Worm (Caenorhabditis elegans) whole organism, mixed stage, embryonic: ENCODE data around the gene F26G1.11.

ENCODE experiments used
- M03D4.4 ChIP-seq: sonication (generic microtip); optimal IDR thresholded peaks from 2 replicates; lab custom pipeline; 2017; ENCODE audit warnings: mild to moderate bottlenecking, missing genetic modification characterization, missing compliant biosample characterization
- blmp-1 ChIP-seq: fragments of 150-350 bp; optimal IDR thresholded peaks from 2 replicates; lab custom pipeline; 2014; ENCODE audit warnings: missing biosample characterization, missing genetic modification characterization
- ceh-39 ChIP-seq: fragments of 150-350 bp; optimal IDR thresholded peaks from 2 replicates; lab custom pipeline; 2014; ENCODE audit warnings: missing biosample characterization, missing genetic modification characterization
- ceh-43 ChIP-seq: fragments of 200-800 bp; sonication (Bioruptor generic); optimal IDR thresholded peaks from 2 replicates; lab custom pipeline; 2018; ENCODE audit warnings: mild to moderate bottlenecking, missing genetic modification characterization, moderate library complexity, missing compliant biosample characterization
- cnd-1 ChIP-seq: fragments of 200-800 bp; sonication (Bioruptor generic); optimal IDR thresholded peaks from 2 replicates; lab custom pipeline; 2018; ENCODE audit warnings: mild to moderate bottlenecking, missing genetic modification characterization, missing compliant biosample characterization
- drap-1 ChIP-seq: fragments of 200-800 bp; sonication (Bioruptor generic); optimal IDR thresholded peaks from 3 replicates; lab custom pipeline; 2018; ENCODE audit warnings: mild to moderate bottlenecking, missing genetic modification characterization, missing compliant biosample characterization
- elt-1 ChIP-seq: sonication (generic microtip); optimal IDR thresholded peaks from 2 replicates; lab custom pipeline; 2017; ENCODE audit warnings: missing genetic modification characterization, mild to moderate bottlenecking, missing compliant biosample characterization, antibody characterized with exemption, moderate library complexity, borderline replicate concordance; ENCODE audit not compliant: insufficient read depth
- elt-3 ChIP-seq: fragments of 150-350 bp; optimal IDR thresholded peaks from 2 replicates; lab custom pipeline; 2014; ENCODE audit warnings: missing biosample characterization, missing genetic modification characterization
- flh-1 ChIP-seq: fragments of 200-800 bp; sonication (Bioruptor generic); optimal IDR thresholded peaks from 2 replicates; lab custom pipeline; 2018; ENCODE audit warnings: mild to moderate bottlenecking, missing genetic modification characterization, moderate library complexity, missing compliant biosample characterization
- ham-2 ChIP-seq: fragments of 200-800 bp; sonication (Bioruptor generic); optimal IDR thresholded peaks from 2 replicates; lab custom pipeline; 2018; ENCODE audit warnings: mild to moderate bottlenecking, missing genetic modification characterization, missing compliant biosample characterization
- lin-13 ChIP-seq: fragments of 150-350 bp; optimal IDR thresholded peaks from 2 replicates; lab custom pipeline; 2014; ENCODE audit warnings: missing biosample characterization, missing genetic modification characterization
- lin-32 ChIP-seq: fragments of 200-800 bp; sonication (Bioruptor generic); optimal IDR thresholded peaks from 2 replicates; lab custom pipeline; 2018; ENCODE audit warnings: mild to moderate bottlenecking, missing genetic modification characterization, missing compliant biosample characterization
- lsy-2 ChIP-seq: fragments of 150-350 bp; optimal IDR thresholded peaks from 2 replicates; lab custom pipeline; 2014; ENCODE audit warnings: missing biosample characterization, missing genetic modification characterization
- mep-1 ChIP-seq: fragments of 150-350 bp; optimal IDR thresholded peaks from 2 replicates; lab custom pipeline; 2017; ENCODE audit warnings: missing biosample characterization, missing genetic modification reagents, missing genetic modification characterization, inconsistent platforms
- mls-2 ChIP-seq: sonication (generic microtip); optimal IDR thresholded peaks from 2 replicates; lab custom pipeline; 2016; ENCODE audit warnings: mild to moderate bottlenecking, missing genetic modification characterization, moderate library complexity, missing compliant biosample characterization
- nhr-12 ChIP-seq: fragments of 150-350 bp; optimal IDR thresholded peaks from 2 replicates; lab custom pipeline; 2014; ENCODE audit warnings: missing biosample characterization, missing genetic modification characterization
- nhr-2 ChIP-seq: fragments of 150-350 bp; optimal IDR thresholded peaks from 2 replicates; lab custom pipeline; 2014; ENCODE audit warnings: missing biosample characterization, missing genetic modification characterization
- nhr-237 ChIP-seq: fragments of 150-350 bp; optimal IDR thresholded peaks from 2 replicates; lab custom pipeline; 2014; ENCODE audit warnings: missing biosample characterization, missing genetic modification characterization
- nhr-28 ChIP-seq: fragments of 150-350 bp; optimal IDR thresholded peaks from 2 replicates; lab custom pipeline; 2014; ENCODE audit warnings: missing biosample characterization, missing genetic modification characterization
- nhr-76 ChIP-seq: sonication (generic microtip); optimal IDR thresholded peaks from 2 replicates; lab custom pipeline; 2017; ENCODE audit warnings: missing biosample characterization, missing genetic modification characterization
- pha-4 ChIP-seq: fragments of 150-350 bp; optimal IDR thresholded peaks from 2 replicates; lab custom pipeline; 2018; ENCODE audit warnings: missing biosample characterization, missing genetic modification reagents, missing genetic modification characterization
- sem-2 ChIP-seq: fragments of 200-800 bp; sonication (Bioruptor generic); optimal IDR thresholded peaks from 2 replicates; lab custom pipeline; 2018; ENCODE audit warnings: mild to moderate bottlenecking, missing genetic modification characterization, missing compliant biosample characterization
- snpc-4 ChIP-seq: fragments of 150-350 bp; optimal IDR thresholded peaks from 2 replicates; lab custom pipeline; 2014; ENCODE audit warnings: missing biosample characterization, missing genetic modification characterization
- sptf-1 ChIP-seq: sonication (generic microtip); optimal IDR thresholded peaks from 2 replicates; lab custom pipeline; 2017; ENCODE audit warnings: mild to moderate bottlenecking, missing genetic modification characterization, moderate library complexity, missing compliant biosample characterization
- tbx-8 ChIP-seq: fragments of 200-800 bp; sonication (Bioruptor generic); optimal IDR thresholded peaks from 2 replicates; lab custom pipeline; 2018; ENCODE audit warnings: mild to moderate bottlenecking, missing genetic modification characterization, moderate library complexity, missing compliant biosample characterization
- unc-120 ChIP-seq: sonication (generic microtip); optimal IDR thresholded peaks from 2 replicates; lab custom pipeline; 2017; ENCODE audit warnings: missing genetic modification characterization, missing compliant biosample characterization; ENCODE audit not compliant: poor library complexity, severe bottlenecking
- unc-39 ChIP-seq: fragments of 150-350 bp; optimal IDR thresholded peaks from 2 replicates; lab custom pipeline; 2014; ENCODE audit warnings: missing biosample characterization, missing genetic modification characterization
- zip-8 ChIP-seq: fragments of 150-350 bp; optimal IDR thresholded peaks from 2 replicates; lab custom pipeline; 2014; ENCODE audit warnings: missing biosample characterization, missing genetic modification characterization

F26G1.11 gene

DNA sequence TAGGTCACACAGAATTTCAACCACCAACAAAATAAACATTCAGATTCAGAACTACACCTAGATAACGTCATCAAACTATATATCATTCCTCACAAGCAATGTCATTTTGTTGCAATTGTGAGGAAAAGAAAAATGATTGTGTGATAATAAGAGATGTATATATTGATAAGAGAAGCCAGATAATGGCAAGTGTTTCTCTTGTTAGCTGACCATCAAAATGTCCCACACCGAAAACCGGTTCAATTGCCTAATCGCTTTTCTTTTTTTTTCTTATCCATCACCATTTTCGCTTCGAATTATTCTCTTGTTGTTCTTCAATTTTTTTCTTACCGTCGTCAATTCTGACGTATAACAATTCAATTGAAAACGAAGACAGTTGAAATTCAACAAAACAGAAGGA lies 4.5 kb upstream of the F26G1.11 start:
- TF ChIP-seq cnd-1 (tag; lab: Kevin White, UChicago), result no peak
- TF ChIP-seq M03D4.4 (tag; lab: Kevin White, UChicago), result no peak
- TF ChIP-seq nhr-76 (tag; lab: Kevin White, UChicago), result no peak
- TF ChIP-seq unc-39 (tag; lab: Kevin White, UChicago), result no peak
- no peak for TF ChIP-seq nhr-12 (tag; lab: Kevin White, UChicago)
- TF ChIP-seq lin-32 (GFP tag; lab: Kevin White, UChicago), result no peak
- TF ChIP-seq, all 35 proteins: peak for 0

DNA sequence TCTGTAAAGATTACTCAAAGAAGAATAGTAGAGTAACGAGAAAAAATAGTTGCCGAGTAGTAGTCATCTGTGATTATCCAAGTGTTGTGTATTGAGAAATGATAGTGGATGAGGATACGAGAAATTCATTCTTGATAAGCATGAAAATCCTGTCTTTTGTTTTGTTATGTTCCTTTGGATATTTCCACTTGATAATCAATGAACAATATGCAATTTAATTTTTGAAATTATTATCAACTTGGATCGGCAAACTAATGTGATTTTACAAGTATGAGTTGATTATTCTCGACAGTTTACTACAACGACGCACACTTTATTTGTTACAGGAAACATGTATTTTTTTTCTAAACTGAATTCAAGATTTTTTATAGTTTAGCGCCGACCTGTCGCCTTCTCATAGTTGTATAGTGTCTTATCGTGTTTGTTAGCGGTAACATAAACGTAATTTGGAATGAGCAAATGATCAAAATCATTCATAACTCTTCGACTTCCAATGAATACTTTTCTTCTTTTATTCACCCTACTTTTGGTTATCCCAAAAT lies 3.0 kb upstream of the F26G1.11 start, which contains the start of the genes F26G1.9 and F26G1.10:
Gene F26G1.9, minus strand, starts transcription at position 101 of the 542 bp plus-strand sequence.
Gene F26G1.10, plus strand, starts transcription at position 492 of the 542 bp plus-strand sequence.
- TF ChIP-seq lin-13 (tag; lab: Kevin White, UChicago), result no peak
- TF ChIP-seq ceh-39 (tag; lab: Kevin White, UChicago), result no peak
- TF ChIP-seq sptf-1, result no peak
- no peak for TF ChIP-seq elt-1 (tag; lab: Kevin White, UChicago)
- no peak for TF ChIP-seq zip-8 (tag; lab: Kevin White, UChicago)
- no peak for TF ChIP-seq ham-2
- no peak for TF ChIP-seq sem-2 (GFP tag; lab: Kevin White, UChicago)
- TF ChIP-seq mls-2 (tag; lab: Kevin White, UChicago), result no peak
- TF ChIP-seq nhr-237 (tag; lab: Kevin White, UChicago), result no peak

DNA sequence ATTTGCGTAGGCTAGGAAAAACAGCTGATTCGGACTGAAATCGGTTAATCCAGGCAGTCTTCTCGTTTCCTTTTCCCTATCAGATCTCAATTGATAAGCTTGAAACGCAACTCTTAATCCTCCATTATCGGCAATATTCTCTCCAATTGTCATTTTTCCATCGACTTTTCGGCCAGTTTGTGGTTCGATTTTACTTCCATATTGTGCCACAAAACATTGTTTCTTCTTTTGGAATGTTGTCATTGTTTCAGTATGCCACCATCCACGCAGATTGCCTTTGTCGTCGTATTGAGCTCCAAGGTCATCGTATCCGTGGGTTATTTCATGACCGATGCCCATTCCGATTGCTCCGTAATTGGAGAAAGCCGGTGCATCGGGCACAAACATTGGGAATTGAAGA lies 1.1 kb upstream of the F26G1.11 start:
- TF ChIP-seq pha-4 (tag; lab: Kevin White, UChicago) (no peak), elt-3 (no peak), unc-120 (tag; lab: Kevin White, UChicago) (no peak), mls-2 (tag; lab: Kevin White, UChicago) (no peak), ceh-43 (GFP tag; lab: Kevin White, UChicago) (no peak), nhr-28 (tag; lab: Kevin White, UChicago) (no peak), unc-39 (tag; lab: Kevin White, UChicago) (no peak), flh-1 (no peak), nhr-12 (tag; lab: Kevin White, UChicago) (no peak), drap-1 (no peak), cnd-1 (tag; lab: Kevin White, UChicago) (no peak), M03D4.4 (tag; lab: Kevin White, UChicago) (no peak), tbx-8 (GFP tag; lab: Kevin White, UChicago) (no peak)

DNA sequence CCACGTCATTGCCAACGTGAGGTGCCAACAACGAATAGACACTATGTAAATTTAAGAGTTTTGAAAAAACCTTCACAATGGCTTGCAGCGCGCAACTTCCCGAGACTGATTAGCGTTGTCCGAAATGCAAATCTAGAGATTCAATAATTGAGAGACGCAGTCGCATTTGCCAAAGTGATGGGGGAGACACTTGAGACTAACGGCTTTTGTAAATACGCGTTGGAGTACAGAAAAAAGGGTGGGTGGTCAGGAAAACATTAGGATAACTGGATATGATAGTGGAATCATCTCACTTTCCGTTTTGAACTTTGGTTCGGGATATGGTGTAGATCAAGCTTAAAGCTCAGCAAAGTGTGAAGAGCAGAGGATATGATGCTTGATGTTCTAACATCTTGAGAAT lies 2.8 kb downstream of the F26G1.11 start:
- TF ChIP-seq lsy-2 (tag; lab: Kevin White, UChicago), result no peak
- peak; percentile 84 for TF ChIP-seq pha-4 (tag; lab: Kevin White, UChicago)

DNA sequence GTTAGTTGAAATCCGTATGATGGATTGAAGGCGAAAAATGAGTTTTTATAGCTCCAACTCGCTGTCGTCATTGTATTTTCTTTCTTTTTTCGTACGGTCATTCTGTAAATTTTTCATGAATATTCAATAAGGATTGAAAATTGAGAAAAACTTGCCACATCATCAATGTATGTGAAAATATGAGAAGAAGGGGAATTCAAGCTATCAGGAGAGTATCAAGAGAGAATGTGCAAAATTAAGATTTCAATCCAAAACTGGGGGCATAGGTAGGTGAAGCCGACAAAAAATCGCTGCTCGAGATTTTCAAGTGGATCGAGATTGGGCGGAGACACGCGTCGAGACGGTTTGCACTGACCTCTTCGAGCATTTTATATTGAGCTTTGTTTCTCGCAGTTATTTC lies 7.5 kb downstream of the F26G1.11 start, which contains the start of gene nep-12:
Gene nep-12, minus strand, starts transcription at position 101 of the 400 bp plus-strand sequence.
- TF ChIP-seq tbx-8 (GFP tag; lab: Kevin White, UChicago) (no peak), mls-2 (tag; lab: Kevin White, UChicago) (no peak), lin-32 (GFP tag; lab: Kevin White, UChicago) (no peak), elt-1 (tag; lab: Kevin White, UChicago) (no peak), snpc-4 (no peak), unc-39 (tag; lab: Kevin White, UChicago) (no peak), sem-2 (GFP tag; lab: Kevin White, UChicago) (no peak), ceh-39 (tag; lab: Kevin White, UChicago) (no peak), cnd-1 (tag; lab: Kevin White, UChicago) (no peak), flh-1 (no peak), lin-13 (tag; lab: Kevin White, UChicago) (no peak), nhr-237 (tag; lab: Kevin White, UChicago) (no peak), nhr-2 (tag; lab: Kevin White, UChicago) (no peak), unc-120 (tag; lab: Kevin White, UChicago) (no peak), blmp-1 (tag; lab: Kevin White, UChicago) (no peak), lsy-2 (tag; lab: Kevin White, UChicago) (no peak)

DNA sequence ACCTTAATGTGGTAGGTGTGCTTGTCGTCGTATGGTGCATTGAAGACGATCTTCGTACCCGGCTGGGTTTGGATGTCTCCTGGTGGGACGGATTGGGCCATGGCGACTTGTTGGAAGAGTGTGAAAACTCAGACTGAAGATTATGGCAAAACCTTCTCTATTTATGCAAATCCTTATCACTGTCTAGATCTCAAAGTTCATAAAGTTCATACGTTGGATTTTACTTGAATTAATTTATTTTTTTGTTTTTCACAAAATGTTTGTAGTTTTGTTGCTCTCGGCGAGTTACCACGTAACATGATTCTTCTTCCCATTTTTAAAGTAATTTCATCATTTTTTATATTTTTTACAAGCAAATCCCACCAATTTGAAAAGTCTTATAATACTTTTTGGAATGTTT lies 9.2 kb downstream of the F26G1.11 start, which contains the start of gene msp-3:
Gene msp-3, minus strand, starts transcription at position 101 of the 400 bp plus-strand sequence.
- TF ChIP-seq mep-1 (tag; lab: Kevin White, UChicago) (no peak), nhr-12 (tag; lab: Kevin White, UChicago) (no peak), snpc-4 (no peak), elt-3 (no peak), ceh-43 (GFP tag; lab: Kevin White, UChicago) (no peak), cnd-1 (tag; lab: Kevin White, UChicago) (no peak), mls-2 (tag; lab: Kevin White, UChicago) (no peak), elt-1 (tag; lab: Kevin White, UChicago) (no peak), sptf-1 (no peak), blmp-1 (tag; lab: Kevin White, UChicago) (no peak), lsy-2 (tag; lab: Kevin White, UChicago) (no peak), ham-2 (no peak)
- TF ChIP-seq, all 35 proteins: peak for 0
